Fruit fly (Drosophila melanogaster): ENCODE measurements around the gene AnxB11.

The AnxB11 gene

dm6 chrX:16422466-16423124 lies 530 bp upstream of the AnxB11 start, which contains the start of gene hang (continued):
- TF ChIP-seq CG32006 (GFP tag; optimal IDR thresholded peaks at IDR 0.05): no peak
- TF ChIP-seq CG6163 (GFP tag; IDR thresholded peaks at IDR 0.05): peak; percentile 12; the same call in 1 of the 3 replicates
- no peak for TF ChIP-seq dac (GFP tag; optimal IDR thresholded peaks at IDR 0.05)
- TF ChIP-seq Sox102F (GFP tag; optimal IDR thresholded peaks at IDR 0.05): peak; percentile 38
- peak; percentile 7 for TF ChIP-seq OdsH (GFP tag; optimal IDR thresholded peaks at IDR 0.05)
- TF ChIP-seq CG8119 (GFP tag; IDR thresholded peaks at IDR 0.05): no peak
- no peak for TF ChIP-seq Ets21C (GFP tag; optimal IDR thresholded peaks at IDR 0.05)
- no peak for TF ChIP-seq CG34406 (GFP tag; optimal IDR thresholded peaks at IDR 0.05)
- TF ChIP-seq cyc (GFP tag; optimal IDR thresholded peaks at IDR 0.05): peak; percentile 12
- no peak for TF ChIP-seq CG11294 (GFP tag; IDR thresholded peaks at IDR 0.05)
- peak; percentile 0 for TF ChIP-seq Hr39 (GFP tag; optimal IDR thresholded peaks at IDR 0.05)
- peak; percentile 27 for TF ChIP-seq topi (GFP tag; optimal IDR thresholded peaks at IDR 0.05)

DNA sequence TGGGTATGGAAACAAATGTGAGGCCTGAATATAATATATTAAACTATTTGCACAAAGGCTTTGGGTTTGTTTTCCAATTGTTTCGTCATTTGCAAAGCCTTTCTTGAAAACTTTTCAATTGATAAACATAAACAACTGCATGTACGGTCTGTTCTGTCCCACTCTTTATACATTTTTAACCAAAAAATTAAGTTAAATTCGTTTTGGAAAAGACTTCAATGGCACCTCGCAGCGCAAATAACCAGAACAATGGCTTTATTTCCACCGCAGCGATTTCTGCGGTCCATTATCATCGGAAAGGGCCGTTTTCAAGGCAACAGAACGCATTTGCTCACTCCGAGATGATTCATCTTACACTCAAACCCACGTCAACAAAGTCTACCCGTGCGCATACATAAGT lies 1.2 kb downstream of the AnxB11 start:
- TF ChIP-seq Eip78C (GFP tag) (peak; percentile 12), fd59A (GFP tag; optimal IDR thresholded peaks at IDR 0.05) (no peak), svp (GFP tag) (peak; percentile 30), Sox14 (GFP tag; optimal IDR thresholded peaks at IDR 0.05) (peak; percentile 18)

- no peak for TF ChIP-seq Sox15 (GFP tag; optimal IDR thresholded peaks at IDR 0.05)
- TF ChIP-seq acj6 (GFP tag; optimal IDR thresholded peaks at IDR 0.05): no peak
- no peak for TF ChIP-seq eg (GFP tag; IDR thresholded peaks at IDR 0.05)
- TF ChIP-seq CG3032 (tag; optimal IDR thresholded peaks at IDR 0.05): no peak
- no peak for TF ChIP-seq Hr4 (GFP tag; optimal IDR thresholded peaks at IDR 0.05)
- TF ChIP-seq Blimp-1 (GFP tag; optimal IDR thresholded peaks at IDR 0.05): no peak
- TF ChIP-seq fkh (GFP tag; optimal IDR thresholded peaks at IDR 0.05): peak; percentile 52
- TF ChIP-seq Smox (GFP tag; optimal IDR thresholded peaks at IDR 0.05): no peak
Observed at dm6 chrX:16420048-16420447, 2.0 kb downstream of the AnxB11 start.

DNA sequence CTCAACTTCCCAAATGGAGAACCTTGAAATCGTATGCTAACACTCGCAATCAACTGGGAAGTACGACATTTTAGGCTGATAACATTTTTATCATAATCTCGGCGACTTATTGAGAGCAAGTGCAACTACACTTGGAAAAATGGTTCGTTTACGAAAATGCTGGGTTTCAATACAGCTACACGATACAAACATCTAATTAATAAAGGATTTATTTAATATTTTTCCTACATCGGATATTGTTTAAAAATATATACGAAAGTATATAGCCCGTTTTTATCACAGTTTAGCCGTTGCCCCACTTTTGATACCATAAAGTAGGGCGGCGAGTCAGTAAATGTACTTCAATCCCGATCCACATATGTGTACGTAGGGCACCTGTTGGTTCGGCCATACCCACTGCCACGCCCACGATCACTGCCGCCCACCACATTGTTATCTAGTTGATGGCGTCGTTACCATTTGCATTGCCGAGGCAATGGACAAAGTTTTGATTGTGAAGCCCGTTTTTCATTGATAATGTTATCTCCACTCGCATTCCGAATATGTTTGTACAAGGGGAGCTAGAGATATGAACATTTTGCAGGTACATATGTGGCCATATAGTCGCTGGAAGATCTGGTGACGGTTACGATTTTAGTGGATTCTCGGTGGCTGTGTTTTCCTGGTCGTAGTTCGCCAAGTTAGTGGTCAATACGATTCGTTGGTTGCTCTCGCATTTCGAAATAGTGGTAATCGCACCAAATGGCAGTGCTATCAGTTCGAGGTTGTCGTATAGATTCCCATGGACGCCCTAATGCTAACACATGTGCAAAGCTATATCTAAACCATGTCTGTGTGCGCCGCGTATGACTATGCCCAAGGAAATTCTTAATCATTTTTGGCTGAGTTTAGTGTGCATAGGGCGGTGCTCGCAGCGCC lies 7.4 kb downstream of the AnxB11 start, which contains the start of gene Traf-like:
Gene Traf-like, plus strand, starts transcription at position 596 of the 918 bp plus-strand sequence.
- TF ChIP-seq topi (GFP tag; optimal IDR thresholded peaks at IDR 0.05): peak; percentile 5
- TF ChIP-seq CG3919 (GFP tag; optimal IDR thresholded peaks at IDR 0.05): no peak
- no peak for TF ChIP-seq dsx (GFP tag; optimal IDR thresholded peaks at IDR 0.05; ENCODE audit: poor library complexity, severe bottlenecking)
- no peak for TF ChIP-seq achi (GFP tag; optimal IDR thresholded peaks at IDR 0.05)
- TF ChIP-seq Eip75B (GFP tag; optimal IDR thresholded peaks at IDR 0.05): peak; percentile 50
- TF ChIP-seq CG10631 (GFP tag; optimal IDR thresholded peaks at IDR 0.05): no peak
- peak; percentile 38 for TF ChIP-seq fkh (GFP tag; optimal IDR thresholded peaks at IDR 0.05)
- TF ChIP-seq svp (GFP tag): peak; percentile 81
- peak; percentile 13 for TF ChIP-seq lz (GFP tag; optimal IDR thresholded peaks at IDR 0.05)
- no peak for TF ChIP-seq salr (GFP tag; optimal IDR thresholded peaks at IDR 0.05)
- no peak for TF ChIP-seq dac (GFP tag; optimal IDR thresholded peaks at IDR 0.05)
- no peak for TF ChIP-seq Hr39 (GFP tag; optimal IDR thresholded peaks at IDR 0.05)
- no peak for TF ChIP-seq CG11902 (GFP tag; optimal IDR thresholded peaks at IDR 0.05)
- no peak for TF ChIP-seq Met (GFP tag; optimal IDR thresholded peaks at IDR 0.05)
- TF ChIP-seq Gug (GFP tag; IDR thresholded peaks at IDR 0.05): no peak
- TF ChIP-seq esn (GFP tag; optimal IDR thresholded peaks at IDR 0.05): peak; percentile 5
- TF ChIP-seq CG15336 (GFP tag; IDR thresholded peaks at IDR 0.05): no peak
- TF ChIP-seq Eip78C (GFP tag): peak; percentile 51
- TF ChIP-seq Sox14 (GFP tag; optimal IDR thresholded peaks at IDR 0.05): no peak
